Fruit fly (Drosophila melanogaster) whole organism, embryonic: ENCODE data around the gene Fife.
A peak's percentile ranks its signal among the peaks of the same experiment; 100 is the strongest.

ENCODE experiments used
- Atf-2 ChIP-seq: fragments of 200-800 bp; sonication (Bioruptor generic); optimal IDR thresholded peaks from 2 replicates; lab custom pipeline; 2016; ENCODE audit warnings: missing biosample characterization, missing genetic modification characterization
- B-H1 ChIP-seq: fragments of 200-800 bp; sonication (Bioruptor generic); IDR thresholded peaks from 3 replicates; pipeline ENCODE4 v1.3.6; 2022; ENCODE audit warnings: missing biosample characterization, missing genetic modification characterization
- Bdp1 ChIP-seq: fragments of 200-800 bp; sonication (Bioruptor generic); optimal IDR thresholded peaks from 3 replicates; lab custom pipeline; 2016; ENCODE audit warnings: missing biosample characterization, missing genetic modification characterization
- CG11093 ChIP-seq: fragments of 200-800 bp; sonication (Bioruptor generic); IDR thresholded peaks from 3 replicates; pipeline ENCODE4 v1.3.6; 2022; ENCODE audit warnings: missing biosample characterization, missing genetic modification characterization
- CG11695 ChIP-seq: fragments of 200-800 bp; sonication (Bioruptor generic); IDR thresholded peaks from 3 replicates; pipeline ENCODE4 v1.3.6; 2022; ENCODE audit warnings: missing biosample characterization, missing genetic modification characterization
- CG13296 ChIP-seq: fragments of 200-800 bp; sonication (Bioruptor generic); optimal IDR thresholded peaks from 3 replicates; lab custom pipeline; 2018; ENCODE audit warnings: missing biosample characterization, mild to moderate bottlenecking, missing genetic modification characterization
- CG1529 ChIP-seq: fragments of 200-800 bp; sonication (Bioruptor generic); optimal IDR thresholded peaks from 3 replicates; lab custom pipeline; 2018; ENCODE audit warnings: missing biosample characterization, missing genetic modification characterization
- CG16779 ChIP-seq: fragments of 200-800 bp; sonication (Bioruptor generic); IDR thresholded peaks from 2 replicates; pipeline ENCODE4 v1.3.6; 2022; ENCODE audit warnings: missing biosample characterization, missing genetic modification characterization
- CG16815 ChIP-seq: fragments of 200-800 bp; sonication (Bioruptor generic); optimal IDR thresholded peaks from 3 replicates; lab custom pipeline; 2017; ENCODE audit warnings: missing biosample characterization, mild to moderate bottlenecking, missing genetic modification characterization
- CG17829 ChIP-seq: fragments of 200-800 bp; optimal IDR thresholded peaks from 2 replicates; lab custom pipeline; 2019; ENCODE audit warnings: missing biosample characterization, mild to moderate bottlenecking, missing genetic modification characterization, moderate library complexity
- CG1792 ChIP-seq: fragments of 200-800 bp; sonication (Bioruptor generic); optimal IDR thresholded peaks from 2 replicates; lab custom pipeline; 2016; ENCODE audit warnings: missing biosample characterization, missing genetic modification characterization
- CG18011 ChIP-seq: fragments of 200-800 bp; sonication (Bioruptor generic); optimal IDR thresholded peaks from 2 replicates; lab custom pipeline; 2017; ENCODE audit warnings: missing biosample characterization, missing genetic modification characterization, mild to moderate bottlenecking, moderate library complexity, missing genotype
- CG3163 ChIP-seq: fragments of 200-800 bp; sonication (Bioruptor generic); optimal IDR thresholded peaks from 3 replicates; lab custom pipeline; 2016; ENCODE audit warnings: missing biosample characterization, missing genetic modification characterization
- CG42726 ChIP-seq: fragments of 200-800 bp; sonication (Bioruptor generic); IDR thresholded peaks from 2 replicates; pipeline ENCODE4 v1.3.6; 2022; ENCODE audit warnings: missing biosample characterization, missing genetic modification characterization; ENCODE audit not compliant: partially characterized antibody
- CG4617 ChIP-seq: fragments of 200-800 bp; sonication (Bioruptor generic); optimal IDR thresholded peaks from 3 replicates; lab custom pipeline; 2016; ENCODE audit warnings: missing biosample characterization, missing genetic modification characterization, borderline replicate concordance
- CG4854 ChIP-seq: fragments of 200-800 bp; sonication (Bioruptor generic); optimal IDR thresholded peaks from 2 replicates; lab custom pipeline; 2016; ENCODE audit warnings: missing biosample characterization, missing genetic modification characterization, inconsistent platforms
- CG7271 ChIP-seq: fragments of 200-800 bp; sonication (Bioruptor generic); optimal IDR thresholded peaks from 2 replicates; lab custom pipeline; 2018; ENCODE audit warnings: missing biosample characterization, mild to moderate bottlenecking, missing genetic modification characterization, moderate library complexity
- CG8924 ChIP-seq: fragments of 200-800 bp; optimal IDR thresholded peaks from 3 replicates; lab custom pipeline; 2019; ENCODE audit warnings: missing biosample characterization, mild to moderate bottlenecking, missing genetic modification characterization, moderate library complexity
- CG9609 ChIP-seq: fragments of 200-800 bp; sonication (Bioruptor generic); optimal IDR thresholded peaks from 3 replicates; lab custom pipeline; 2016; ENCODE audit warnings: missing biosample characterization, missing genetic modification characterization
- CG9932 ChIP-seq: fragments of 200-800 bp; sonication (Bioruptor generic); IDR thresholded peaks from 2 replicates; pipeline ENCODE4 v1.3.6; 2022; ENCODE audit warnings: missing biosample characterization, missing genetic modification characterization
- Chrac-16 ChIP-seq: fragments of 200-800 bp; sonication (Bioruptor generic); optimal IDR thresholded peaks from 3 replicates; lab custom pipeline; 2016; ENCODE audit warnings: missing biosample characterization, missing genetic modification characterization
- D ChIP-seq, 2 experiments: fragments of 200-800 bp in 1 of 2; fragments of >200 bp in 1 of 2; sonication (Bioruptor generic) in 1 of 2; optimal IDR thresholded peaks; 2 replicates in 1 of 2; 3 replicates in 1 of 2; lab custom pipeline; 2017; ENCODE audit warnings: mild to moderate bottlenecking in 1 of 2, missing biosample characterization in 1 of 2, missing genetic modification characterization in 1 of 2, missing genetic modification reagents in 1 of 2
- Doc3 ChIP-seq: fragments of 200-800 bp; sonication (Bioruptor generic); IDR thresholded peaks from 3 replicates; pipeline ENCODE4 v1.3.6; 2022; ENCODE audit warnings: missing biosample characterization, missing genetic modification characterization; ENCODE audit not compliant: partially characterized antibody
- Elba2 ChIP-seq: fragments of 200-800 bp; sonication (Bioruptor generic); optimal IDR thresholded peaks from 3 replicates; lab custom pipeline; 2016; ENCODE audit warnings: missing biosample characterization, missing genetic modification characterization
- Hand ChIP-seq: fragments of 200-800 bp; sonication (Bioruptor generic); optimal IDR thresholded peaks from 2 replicates; lab custom pipeline; 2017; ENCODE audit warnings: mild to moderate bottlenecking, missing biosample characterization, missing genetic modification reagents, missing genetic modification characterization
- MTF-1 ChIP-seq: fragments of 200-800 bp; sonication (Bioruptor generic); optimal IDR thresholded peaks from 2 replicates; lab custom pipeline; 2018; ENCODE audit warnings: missing biosample characterization, mild to moderate bottlenecking, missing genetic modification characterization, borderline replicate concordance
- Nf-YA ChIP-seq: fragments of 200-800 bp; sonication (Bioruptor generic); IDR thresholded peaks from 2 replicates; pipeline ENCODE4 v1.3.6; 2022; ENCODE audit warnings: missing biosample characterization, missing genetic modification characterization
- Ravus ChIP-seq: fragments of 200-800 bp; sonication (Bioruptor generic); IDR thresholded peaks from 2 replicates; pipeline ENCODE4 v1.3.6; 2022; ENCODE audit warnings: missing biosample characterization, missing genetic modification characterization
- Sin3A ChIP-seq: fragments of >200 bp; optimal IDR thresholded peaks from 2 replicates; lab custom pipeline; 2018
- Six4 ChIP-seq: fragments of 200-800 bp; sonication (Bioruptor generic); optimal IDR thresholded peaks from 2 replicates; lab custom pipeline; 2016; ENCODE audit warnings: missing biosample characterization, missing genetic modification characterization
- ab ChIP-seq: fragments of 200-800 bp; sonication (Bioruptor generic); optimal IDR thresholded peaks from 2 replicates; lab custom pipeline; 2016; ENCODE audit warnings: missing biosample characterization, missing genetic modification characterization
- ash1 ChIP-seq: fragments of 200-800 bp; sonication (Bioruptor generic); optimal IDR thresholded peaks from 2 replicates; lab custom pipeline; 2018; ENCODE audit warnings: missing biosample characterization, mild to moderate bottlenecking, missing genetic modification characterization
- bcd ChIP-seq: fragments of 200-800 bp; sonication (Bioruptor generic); optimal IDR thresholded peaks from 2 replicates; lab custom pipeline; 2017; ENCODE audit warnings: missing biosample characterization, mild to moderate bottlenecking, missing genetic modification characterization
- cad ChIP-seq: fragments of >200 bp; optimal IDR thresholded peaks from 2 replicates; lab custom pipeline; 2017; ENCODE audit warnings: missing biosample characterization, missing genetic modification characterization
- ci ChIP-seq: fragments of 200-800 bp; sonication (Bioruptor generic); IDR thresholded peaks from 3 replicates; pipeline ENCODE4 v1.3.6; 2022; ENCODE audit warnings: missing biosample characterization, missing genetic modification characterization
- cwo ChIP-seq: fragments of 200-800 bp; sonication (Bioruptor generic); optimal IDR thresholded peaks from 3 replicates; lab custom pipeline; 2017; ENCODE audit warnings: missing biosample characterization, missing genetic modification characterization, mild to moderate bottlenecking, moderate library complexity, missing genetic modification reagents
- ems ChIP-seq: fragments of 200-800 bp; sonication (Bioruptor generic); optimal IDR thresholded peaks from 3 replicates; lab custom pipeline; 2016; ENCODE audit warnings: missing biosample characterization, missing genetic modification characterization
- gem ChIP-seq: fragments of 200-800 bp; sonication (Bioruptor generic); optimal IDR thresholded peaks from 2 replicates; lab custom pipeline; 2019; ENCODE audit warnings: missing biosample characterization, mild to moderate bottlenecking, missing genetic modification characterization, moderate library complexity
- gt ChIP-seq: fragments of 200-800 bp; sonication (Bioruptor generic); IDR thresholded peaks from 2 replicates; pipeline ENCODE4 v1.3.6; 2022; ENCODE audit warnings: missing biosample characterization, missing genetic modification characterization
- luna ChIP-seq: fragments of 200-800 bp; sonication (Bioruptor generic); optimal IDR thresholded peaks from 2 replicates; lab custom pipeline; 2016; ENCODE audit warnings: missing biosample characterization, missing genetic modification characterization
- nmo ChIP-seq: fragments of 200-800 bp; sonication (Bioruptor generic); optimal IDR thresholded peaks from 2 replicates; lab custom pipeline; 2018; ENCODE audit warnings: missing biosample characterization, mild to moderate bottlenecking, missing genetic modification characterization, moderate library complexity
- otp ChIP-seq: fragments of 200-800 bp; sonication (Bioruptor generic); IDR thresholded peaks from 3 replicates; pipeline ENCODE4, ENCODE4 v1.3.6; 2022; ENCODE audit warnings: missing biosample characterization, missing genetic modification characterization
- ranshi ChIP-seq: fragments of 200-800 bp; sonication (Bioruptor generic); IDR thresholded peaks from 2 replicates; pipeline ENCODE4 v1.3.6; 2022; ENCODE audit warnings: missing biosample characterization, missing genetic modification characterization
- sim ChIP-seq: fragments of 200-800 bp; sonication (Bioruptor generic); IDR thresholded peaks from 2 replicates; pipeline ENCODE4 v1.3.6; 2022; ENCODE audit warnings: missing biosample characterization, missing genetic modification characterization
- slbo ChIP-seq: fragments of 200-800 bp; sonication (Bioruptor generic); IDR thresholded peaks from 2 replicates; pipeline ENCODE4 v1.3.6; 2022; ENCODE audit warnings: missing biosample characterization, missing genetic modification characterization
- tll ChIP-seq, 2 experiments: fragments of 200-800 bp in 1 of 2; fragments of >200 bp in 1 of 2; sonication (Bioruptor generic) in 1 of 2; optimal IDR thresholded peaks; 2 replicates each; lab custom pipeline; 2017 to 2019; ENCODE audit warnings: missing biosample characterization in 2 of 2, missing genetic modification characterization in 2 of 2, mild to moderate bottlenecking in 1 of 2, moderate library complexity in 1 of 2
- zfh2 ChIP-seq: fragments of 200-800 bp; sonication (Bioruptor generic); optimal IDR thresholded peaks from 2 replicates; lab custom pipeline; 2016; ENCODE audit warnings: missing biosample characterization, missing genetic modification characterization

Fife gene

dm6 chr3L:2632048-2632762 is 79.3 kb downstream of the Fife start (continued):
- TF ChIP-seq nmo (GFP tag; lab: Kevin White, UChicago) (no peak), CG3163 (GFP tag; lab: Kevin White, UChicago) (peak; percentile 14), cwo (GFP tag; lab: Kevin White, UChicago) (no peak)
- TF ChIP-seq, all 482 proteins: peak for 16

DNA sequence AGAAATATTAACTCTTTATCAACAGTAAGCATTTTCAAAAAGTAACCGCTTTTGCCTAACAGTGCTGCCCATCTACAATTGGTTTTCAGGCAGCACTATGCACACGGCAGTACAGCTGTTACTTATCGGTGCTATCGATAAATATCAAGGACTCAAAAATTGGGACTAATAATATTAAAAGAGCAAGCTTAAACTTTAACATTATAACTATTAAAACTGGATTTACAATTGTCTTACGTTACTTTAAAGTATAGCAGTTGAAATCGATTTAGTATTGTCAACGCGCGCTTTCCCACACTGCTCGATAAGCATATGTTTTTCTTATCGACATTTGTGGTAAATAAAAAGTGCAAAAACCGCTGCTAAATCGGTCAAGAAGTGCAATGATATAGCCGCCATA is 80.1 kb downstream of the Fife start, which contains the start of the genes CG42245 and MEP-1:
Gene CG42245, plus strand, starts transcription at position 310 of the 400 bp plus-strand sequence.
Gene MEP-1, plus strand, starts transcription at position 310 of the 400 bp plus-strand sequence.
- no peak for TF ChIP-seq CG11093
- TF ChIP-seq MTF-1 (GFP tag; lab: Kevin White, UChicago), result peak; percentile 26
- peak; percentile 14 for TF ChIP-seq Bdp1 (GFP tag; lab: Kevin White, UChicago)
- peak; percentile 34 for TF ChIP-seq Chrac-16 (GFP tag; lab: Kevin White, UChicago)
- no peak for TF ChIP-seq tll (GFP tag; optimal IDR thresholded peaks at IDR 0.05; lab: Kevin White, UChicago)
- no peak for TF ChIP-seq CG16815
- TF ChIP-seq Ravus (GFP tag; lab: Robert Waterston, UW), result no peak
- TF ChIP-seq slbo (GFP tag; lab: Robert Waterston, UW), result no peak; the same call in 1 of the 2 replicates
- peak; percentile 13 for TF ChIP-seq Six4
- TF ChIP-seq D (optimal IDR thresholded peaks at IDR 0.05; lab: Kevin White, UChicago), result no peak
- TF ChIP-seq D (GFP tag; optimal IDR thresholded peaks at IDR 0.05; lab: Kevin White, UChicago), result no peak
- peak; percentile 36 for TF ChIP-seq CG7271 (tag; lab: Kevin White, UChicago)
- TF ChIP-seq Elba2 (GFP tag; lab: Kevin White, UChicago), result peak; percentile 51
- TF ChIP-seq ash1, result no peak
- TF ChIP-seq CG42726 (GFP tag; lab: Robert Waterston, UW), result no peak
- peak; percentile 40 for TF ChIP-seq ems
- peak; percentile 33 for TF ChIP-seq zfh2
- peak; percentile 29 for TF ChIP-seq CG18011 (GFP tag; lab: Kevin White, UChicago)
- peak; percentile 53 for TF ChIP-seq gem (tag; lab: Kevin White, UChicago)
- no peak for TF ChIP-seq sim (GFP tag; lab: Robert Waterston, UW)
- TF ChIP-seq gt, result no peak
- TF ChIP-seq Atf-2 (GFP tag; lab: Kevin White, UChicago), result peak; percentile 14
- TF ChIP-seq CG4617 (GFP tag; lab: Kevin White, UChicago), result peak; percentile 72
- TF ChIP-seq CG11695 (GFP tag; lab: Robert Waterston, UW), result no peak
- peak; percentile 24 for TF ChIP-seq CG1529
- no peak for TF ChIP-seq Hand
- TF ChIP-seq otp (GFP tag; lab: Robert Waterston, UW), result 0 out of 3 replicates have a peak, but pooled peaks have one; percentile 44
- peak; percentile 52 for TF ChIP-seq CG4854 (GFP tag; lab: Kevin White, UChicago)
- TF ChIP-seq CG9932, result peak; percentile 20; the same call in 1 of the 2 replicates
- peak; percentile 62 for TF ChIP-seq nmo (GFP tag; lab: Kevin White, UChicago)
- peak; percentile 53 for TF ChIP-seq Sin3A (lab: Kevin White, UChicago)
- no peak for TF ChIP-seq Nf-YA (GFP tag; lab: Robert Waterston, UW)
- peak; percentile 64 for TF ChIP-seq Doc3 (GFP tag; lab: Robert Waterston, UW)
- TF ChIP-seq CG1792 (GFP tag; lab: Kevin White, UChicago), result peak; percentile 45
- peak; percentile 32 for TF ChIP-seq CG13296 (GFP tag; lab: Kevin White, UChicago)
- TF ChIP-seq CG16779 (GFP tag; lab: Robert Waterston, UW), result no peak
- no peak for TF ChIP-seq ranshi (GFP tag; lab: Robert Waterston, UW)
- TF ChIP-seq CG8924, result peak; percentile 50
- no peak for TF ChIP-seq bcd (GFP tag; lab: Kevin White, UChicago)
- TF ChIP-seq ab, result no peak
- no peak for TF ChIP-seq cad (GFP tag; lab: Kevin White, UChicago)
- peak; percentile 55; the same call in 1 of the 3 replicates for TF ChIP-seq ci
- peak; percentile 59 for TF ChIP-seq CG17829 (tag; lab: Kevin White, UChicago)
- peak; percentile 7 for TF ChIP-seq luna (GFP tag; lab: Kevin White, UChicago)
- TF ChIP-seq B-H1, result no peak
- peak; percentile 17 for TF ChIP-seq CG9609 (GFP tag; lab: Kevin White, UChicago)
